Fruit fly (Drosophila melanogaster): ENCODE measurements around the gene mol.

The mol gene

dm6 chr2L:14995594-14996463 lies 1.5 kb downstream of the mol start (continued):
- TF ChIP-seq CG3919 (GFP tag; optimal IDR thresholded peaks at IDR 0.05) (peak; percentile 94), pdm3 (GFP tag; optimal IDR thresholded peaks at IDR 0.05) (peak; percentile 79), CG1621 (tag; optimal IDR thresholded peaks at IDR 0.05) (peak; percentile 89), Lpt (GFP tag; optimal IDR thresholded peaks at IDR 0.05) (peak; percentile 88), CG11762 (GFP tag; optimal IDR thresholded peaks at IDR 0.05; ENCODE audit: insufficient read depth) (peak; percentile 92), CG8632 (GFP tag; optimal IDR thresholded peaks at IDR 0.05) (peak; percentile 96), fkh (GFP tag; optimal IDR thresholded peaks at IDR 0.05) (peak; percentile 85), Smox (GFP tag; optimal IDR thresholded peaks at IDR 0.05) (peak; percentile 71), lz (GFP tag; optimal IDR thresholded peaks at IDR 0.05) (peak; percentile 73), Hr4 (GFP tag; optimal IDR thresholded peaks at IDR 0.05) (peak; percentile 89), esn (GFP tag; optimal IDR thresholded peaks at IDR 0.05) (peak; percentile 86), Hr39 (GFP tag; optimal IDR thresholded peaks at IDR 0.05) (peak; percentile 61), Sox102F (GFP tag; optimal IDR thresholded peaks at IDR 0.05) (peak; percentile 79), topi (GFP tag; optimal IDR thresholded peaks at IDR 0.05) (peak; percentile 70)

dm6 chr2L:14994834-14995506 lies 2.4 kb downstream of the mol start:
- TF ChIP-seq CG8632 (GFP tag; optimal IDR thresholded peaks at IDR 0.05) (peak; percentile 75), fkh (GFP tag; optimal IDR thresholded peaks at IDR 0.05) (no peak), ss (GFP tag; optimal IDR thresholded peaks at IDR 0.05) (peak in 1 of 2 experiments; percentile 60), Ets96B (tag; optimal IDR thresholded peaks at IDR 0.05) (peak; percentile 69), Sox102F (GFP tag; optimal IDR thresholded peaks at IDR 0.05) (no peak), CG6163 (GFP tag; IDR thresholded peaks at IDR 0.05) (no peak), salr (GFP tag; optimal IDR thresholded peaks at IDR 0.05) (peak in 1 of 2 experiments; percentile 80), CG15336 (GFP tag; IDR thresholded peaks at IDR 0.05) (peak; percentile 50; the same call in 1 of the 2 replicates), Eip78C (GFP tag) (peak; percentile 96), CG3919 (GFP tag; optimal IDR thresholded peaks at IDR 0.05) (peak; percentile 48), CG11902 (GFP tag; optimal IDR thresholded peaks at IDR 0.05) (peak; percentile 33), CG9139 (GFP tag; optimal IDR thresholded peaks at IDR 0.05) (peak; percentile 27), net (GFP tag; optimal IDR thresholded peaks at IDR 0.05) (peak; percentile 66), dac (GFP tag; optimal IDR thresholded peaks at IDR 0.05) (no peak), fd85E (GFP tag; optimal IDR thresholded peaks at IDR 0.05) (no peak), CG6276 (GFP tag; optimal IDR thresholded peaks at IDR 0.05) (peak; percentile 27), Sox15 (GFP tag; optimal IDR thresholded peaks at IDR 0.05) (peak; percentile 56), CG6792 (GFP tag; optimal IDR thresholded peaks at IDR 0.05) (peak; percentile 51), spab (GFP tag; optimal IDR thresholded peaks at IDR 0.05) (peak; percentile 45), dsx (GFP tag; optimal IDR thresholded peaks at IDR 0.05; ENCODE audit: poor library complexity, severe bottlenecking) (no peak), CG11762 (GFP tag; optimal IDR thresholded peaks at IDR 0.05; ENCODE audit: insufficient read depth) (no peak), topi (GFP tag; optimal IDR thresholded peaks at IDR 0.05) (peak; percentile 21), Eip75B (GFP tag; optimal IDR thresholded peaks at IDR 0.05) (no peak), CG16779 (tag; optimal IDR thresholded peaks at IDR 0.05) (no peak), CG6854 (GFP tag; optimal IDR thresholded peaks at IDR 0.05) (no peak), Hr4 (GFP tag; optimal IDR thresholded peaks at IDR 0.05) (peak; percentile 74), CG11294 (GFP tag; IDR thresholded peaks at IDR 0.05) (peak; percentile 8; the same call in 1 of the 2 replicates), Blimp-1 (GFP tag; optimal IDR thresholded peaks at IDR 0.05) (no peak), pdm3 (GFP tag; optimal IDR thresholded peaks at IDR 0.05) (peak; percentile 64), Hr38 (GFP tag; optimal IDR thresholded peaks at IDR 0.05) (no peak), lz (GFP tag; optimal IDR thresholded peaks at IDR 0.05) (peak; percentile 5), Eip93F (GFP tag; optimal IDR thresholded peaks at IDR 0.05) (no peak), CG7368 (GFP tag; optimal IDR thresholded peaks at IDR 0.05) (no peak), CG34406 (GFP tag; optimal IDR thresholded peaks at IDR 0.05) (peak; percentile 70), eg (GFP tag; IDR thresholded peaks at IDR 0.05) (no peak), vri (GFP tag; optimal IDR thresholded peaks at IDR 0.05) (no peak), Smox (GFP tag; optimal IDR thresholded peaks at IDR 0.05) (no peak), Sox14 (GFP tag; optimal IDR thresholded peaks at IDR 0.05) (peak; percentile 4), Met (GFP tag; optimal IDR thresholded peaks at IDR 0.05) (no peak), CG8319 (GFP tag; optimal IDR thresholded peaks at IDR 0.05) (no peak), Lpt (GFP tag; optimal IDR thresholded peaks at IDR 0.05) (peak; percentile 57), CG8119 (GFP tag; IDR thresholded peaks at IDR 0.05) (peak; percentile 55)

All from whole organism, prepupa.